Worm (Caenorhabditis elegans) whole organism, midembryonic: ENCODE results near the gene elof-1.

Experiments
- T22C8.4 ChIP-seq: fragments of 200-800 bp; sonication (Bioruptor generic); IDR thresholded peaks from 2 replicates; pipeline ENCODE4 v1.3.6; 2022; ENCODE audit warnings: missing genetic modification characterization, missing compliant biosample characterization
- flt-1 ChIP-seq: fragments of 200-800 bp; sonication (Bioruptor generic); IDR thresholded peaks from 2 replicates; pipeline ENCODE4 v1.3.6; 2022; ENCODE audit warnings: missing genetic modification characterization, missing compliant biosample characterization
- klf-2 ChIP-seq: fragments of 200-800 bp; sonication (Bioruptor generic); conservative IDR thresholded peaks from 2 replicates; pipeline ENCODE4 v1.3.6; 2022; ENCODE audit warnings: missing genetic modification reagents, missing genetic modification characterization, missing compliant biosample characterization
- med-1 ChIP-seq: sonication (generic microtip); optimal IDR thresholded peaks from 2 replicates; lab custom pipeline; 2017; ENCODE audit warnings: missing genetic modification characterization, mild to moderate bottlenecking, missing compliant biosample characterization, antibody characterized with exemption, missing genetic modification reagents; ENCODE audit not compliant: insufficient read depth
- ztf-29 ChIP-seq: fragments of 200-800 bp; sonication (Bioruptor generic); IDR thresholded peaks from 2 replicates; pipeline ENCODE4 v1.3.6; 2022; ENCODE audit warnings: missing genetic modification reagents, missing genetic modification characterization, missing compliant biosample characterization

DNA sequence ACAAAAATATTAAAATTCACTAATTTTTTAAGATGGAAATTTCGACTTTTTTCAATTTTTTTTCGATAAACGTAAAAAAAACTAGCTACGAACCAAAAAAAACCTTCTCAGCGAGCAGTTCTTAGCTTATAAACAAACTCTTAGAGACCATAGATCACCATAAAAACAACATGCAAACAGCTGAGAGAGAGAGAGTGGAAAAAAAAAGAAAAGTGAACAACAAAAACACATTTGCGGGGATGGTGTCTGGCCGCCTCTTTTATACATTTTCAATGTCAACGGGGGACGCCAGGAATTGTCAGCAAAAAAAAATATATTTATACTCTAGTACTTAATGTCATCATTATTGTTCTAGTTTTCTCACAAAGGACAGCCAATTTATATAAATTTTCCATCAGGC is 38.0 kb upstream of the elof-1 start:
- TF ChIP-seq T22C8.4 (GFP tag; lab: Robert Waterston, UW) (no peak), flt-1 (GFP tag; lab: Robert Waterston, UW) (no peak), klf-2 (GFP tag; lab: Robert Waterston, UW) (no peak), med-1 (GFP tag; lab: Kevin White, UChicago) (no peak), ztf-29 (GFP tag; lab: Robert Waterston, UW) (no peak)
